Fruit fly (Drosophila melanogaster) whole organism, embryonic: ENCODE results near the gene simj.
A peak's percentile ranks its signal among the peaks of the same experiment; 100 is the strongest.

Experiments
- BEAF-32 ChIP-seq: fragments of 200-800 bp; sonication (Bioruptor generic); optimal IDR thresholded peaks from 3 replicates; lab custom pipeline; 2017; ENCODE audit warnings: missing biosample characterization, missing genetic modification characterization, mild to moderate bottlenecking, moderate library complexity, missing genetic modification reagents
- Bdp1 ChIP-seq: fragments of 200-800 bp; sonication (Bioruptor generic); optimal IDR thresholded peaks from 3 replicates; lab custom pipeline; 2016; ENCODE audit warnings: missing biosample characterization, missing genetic modification characterization
- CG1233 ChIP-seq: fragments of 200-800 bp; sonication (Bioruptor generic); optimal IDR thresholded peaks from 4 replicates; lab custom pipeline; 2018; ENCODE audit warnings: missing biosample characterization, mild to moderate bottlenecking, missing genetic modification characterization
- CG15011 ChIP-seq: fragments of 200-800 bp; sonication (Bioruptor generic); optimal IDR thresholded peaks from 3 replicates; lab custom pipeline; 2018; ENCODE audit warnings: missing biosample characterization, mild to moderate bottlenecking, missing genetic modification characterization
- CG16779 ChIP-seq: fragments of 200-800 bp; sonication (Bioruptor generic); IDR thresholded peaks from 2 replicates; pipeline ENCODE4 v1.3.6; 2022; ENCODE audit warnings: missing biosample characterization, missing genetic modification characterization
- CG16815 ChIP-seq: fragments of 200-800 bp; sonication (Bioruptor generic); optimal IDR thresholded peaks from 3 replicates; lab custom pipeline; 2017; ENCODE audit warnings: missing biosample characterization, mild to moderate bottlenecking, missing genetic modification characterization
- CG17361 ChIP-seq: fragments of 200-800 bp; sonication (Bioruptor generic); IDR thresholded peaks from 3 replicates; pipeline ENCODE4 v1.3.6; 2022; ENCODE audit warnings: missing biosample characterization, missing genetic modification characterization
- CG2678 ChIP-seq: fragments of 200-800 bp; sonication (Bioruptor generic); optimal IDR thresholded peaks from 3 replicates; lab custom pipeline; 2019; ENCODE audit warnings: missing biosample characterization, mild to moderate bottlenecking, missing genetic modification characterization, moderate library complexity
- CG30020 ChIP-seq: fragments of 200-800 bp; optimal IDR thresholded peaks from 2 replicates; lab custom pipeline; 2019; ENCODE audit warnings: missing biosample characterization, mild to moderate bottlenecking, missing genetic modification characterization, moderate library complexity
- CG3065 ChIP-seq: fragments of 200-800 bp; sonication (Bioruptor generic); optimal IDR thresholded peaks from 2 replicates; lab custom pipeline; 2016; ENCODE audit warnings: missing biosample characterization, missing genetic modification characterization
- CG4360 ChIP-seq: fragments of 200-800 bp; sonication (Bioruptor generic); IDR thresholded peaks from 2 replicates; pipeline ENCODE4 v1.3.6; 2022; ENCODE audit warnings: missing biosample characterization, missing genetic modification characterization
- CG43689 ChIP-seq: fragments of 200-800 bp; sonication (Bioruptor generic); IDR thresholded peaks from 2 replicates; pipeline ENCODE4 v1.3.6; 2022; ENCODE audit warnings: missing biosample characterization, missing genetic modification characterization
- CG4617 ChIP-seq: fragments of 200-800 bp; sonication (Bioruptor generic); optimal IDR thresholded peaks from 3 replicates; lab custom pipeline; 2016; ENCODE audit warnings: missing biosample characterization, missing genetic modification characterization, borderline replicate concordance
- CG6175 ChIP-seq: fragments of 200-800 bp; sonication (Bioruptor generic); IDR thresholded peaks from 3 replicates; pipeline ENCODE4 v1.3.6; 2022; ENCODE audit warnings: missing biosample characterization, missing genetic modification characterization
- CG6654 ChIP-seq: fragments of 200-800 bp; sonication (Bioruptor generic); optimal IDR thresholded peaks from 2 replicates; lab custom pipeline; 2017; ENCODE audit warnings: missing biosample characterization, mild to moderate bottlenecking, missing genetic modification characterization
- CG9727 ChIP-seq: fragments of 200-800 bp; sonication (Bioruptor generic); optimal IDR thresholded peaks from 3 replicates; lab custom pipeline; 2017; ENCODE audit warnings: missing biosample characterization, mild to moderate bottlenecking, missing genetic modification characterization
- CoRest ChIP-seq: fragments of 200-800 bp; sonication (Bioruptor generic); optimal IDR thresholded peaks from 3 replicates; lab custom pipeline; 2018; ENCODE audit warnings: missing biosample characterization, mild to moderate bottlenecking, missing genetic modification characterization, moderate library complexity
- Dek ChIP-seq: fragments of 200-800 bp; sonication (Bioruptor generic); optimal IDR thresholded peaks from 3 replicates; lab custom pipeline; 2019; ENCODE audit warnings: missing biosample characterization, mild to moderate bottlenecking, missing genetic modification characterization, moderate library complexity
- Doc2 ChIP-seq: fragments of 200-800 bp; sonication (Bioruptor generic); IDR thresholded peaks from 2 replicates; pipeline ENCODE4 v1.3.6; 2022; ENCODE audit warnings: missing biosample characterization, missing genetic modification characterization
- Hr3 ChIP-seq: fragments of 200-800 bp; sonication (Bioruptor generic); optimal IDR thresholded peaks from 3 replicates; lab custom pipeline; 2016; ENCODE audit warnings: missing biosample characterization, missing genetic modification characterization
- Lim3 ChIP-seq: fragments of 200-800 bp; sonication (Bioruptor generic); IDR thresholded peaks from 2 replicates; pipeline ENCODE4 v1.3.6; 2022; ENCODE audit warnings: missing biosample characterization, missing genetic modification characterization
- NK7.1 ChIP-seq: fragments of 200-800 bp; sonication (Bioruptor generic); optimal IDR thresholded peaks from 3 replicates; lab custom pipeline; 2016; ENCODE audit warnings: missing biosample characterization, missing genetic modification characterization
- Oaz ChIP-seq: fragments of 200-800 bp; sonication (Bioruptor generic); IDR thresholded peaks from 2 replicates; pipeline ENCODE4 v1.3.6; 2022; ENCODE audit warnings: missing biosample characterization, missing genetic modification characterization
- Ravus ChIP-seq: fragments of 200-800 bp; sonication (Bioruptor generic); IDR thresholded peaks from 2 replicates; pipeline ENCODE4 v1.3.6; 2022; ENCODE audit warnings: missing biosample characterization, missing genetic modification characterization
- Sox102F ChIP-seq: fragments of 200-800 bp; sonication (Bioruptor generic); optimal IDR thresholded peaks from 2 replicates; lab custom pipeline; 2018; ENCODE audit warnings: missing biosample characterization, mild to moderate bottlenecking, missing genetic modification characterization, moderate library complexity
- cas ChIP-seq: fragments of 200-800 bp; sonication (Bioruptor generic); IDR thresholded peaks from 2 replicates; pipeline ENCODE4 v1.3.6; 2022; ENCODE audit warnings: missing biosample characterization, missing genetic modification characterization
- corto ChIP-seq: fragments of 200-800 bp; sonication (Bioruptor generic); optimal IDR thresholded peaks from 2 replicates; lab custom pipeline; 2016; ENCODE audit warnings: missing biosample characterization, mild to moderate bottlenecking, missing genetic modification characterization, moderate library complexity
- dati ChIP-seq: fragments of 200-800 bp; sonication (Bioruptor generic); IDR thresholded peaks from 2 replicates; pipeline ENCODE4 v1.3.6; 2022; ENCODE audit warnings: missing biosample characterization, missing genetic modification characterization
- ewg ChIP-seq: fragments of 200-800 bp; sonication (Bioruptor generic); optimal IDR thresholded peaks from 3 replicates; lab custom pipeline; 2017; ENCODE audit warnings: mild to moderate bottlenecking, missing biosample characterization, missing genetic modification reagents, missing genetic modification characterization
- fd96Cb ChIP-seq: fragments of 200-800 bp; sonication (Bioruptor generic); optimal IDR thresholded peaks from 2 replicates; lab custom pipeline; 2018; ENCODE audit warnings: missing biosample characterization, mild to moderate bottlenecking, missing genetic modification characterization, moderate library complexity
- ftz-f1 ChIP-seq: fragments of 200-800 bp; sonication (Bioruptor generic); optimal IDR thresholded peaks from 2 replicates; lab custom pipeline; 2016; ENCODE audit warnings: missing biosample characterization, missing genetic modification characterization
- gsb-n ChIP-seq: fragments of 200-800 bp; sonication (Bioruptor generic); optimal IDR thresholded peaks from 3 replicates; lab custom pipeline; 2018; ENCODE audit warnings: missing biosample characterization, mild to moderate bottlenecking, missing genetic modification characterization
- ham ChIP-seq: fragments of 200-800 bp; sonication (Bioruptor generic); IDR thresholded peaks from 2 replicates; pipeline ENCODE4 v1.3.6; 2022; ENCODE audit warnings: missing biosample characterization, missing genetic modification characterization
- hkb ChIP-seq, 2 experiments: fragments of 200-800 bp in 1 of 2; fragments of >200 bp in 1 of 2; sonication (Bioruptor generic) in 1 of 2; IDR thresholded peaks in 1 of 2; optimal IDR thresholded peaks in 1 of 2; 2 replicates each; pipeline versions ENCODE4 v1.3.6 to Lab custom; 2017 to 2022; ENCODE audit warnings: missing biosample characterization in 1 of 2, missing genetic modification characterization in 1 of 2
- insv ChIP-seq, 2 experiments: fragments of 200-800 bp; sonication (Bioruptor generic); optimal IDR thresholded peaks; 3 replicates each; lab custom pipeline; 2016 to 2018; ENCODE audit warnings: missing biosample characterization in 2 of 2, missing genetic modification characterization in 2 of 2
- ken ChIP-seq: fragments of 200-800 bp; sonication (Bioruptor generic); IDR thresholded peaks from 3 replicates; pipeline ENCODE4 v1.3.6; 2022; ENCODE audit warnings: missing biosample characterization, missing genetic modification characterization
- lmd ChIP-seq: fragments of 200-800 bp; sonication (Bioruptor generic); IDR thresholded peaks from 2 replicates; pipeline ENCODE4 v1.3.6; 2022; ENCODE audit warnings: missing biosample characterization, missing genetic modification characterization
- mirr ChIP-seq: fragments of 200-800 bp; sonication (Bioruptor generic); optimal IDR thresholded peaks from 3 replicates; lab custom pipeline; 2018; ENCODE audit warnings: missing biosample characterization, mild to moderate bottlenecking, missing genetic modification characterization
- oc ChIP-seq: fragments of 200-800 bp; sonication (Bioruptor generic); optimal IDR thresholded peaks from 2 replicates; lab custom pipeline; 2018; ENCODE audit warnings: missing biosample characterization, mild to moderate bottlenecking, missing genetic modification characterization, moderate library complexity
- pita ChIP-seq: fragments of 200-800 bp; sonication (Bioruptor generic); optimal IDR thresholded peaks from 2 replicates; lab custom pipeline; 2017; ENCODE audit warnings: missing biosample characterization, mild to moderate bottlenecking, missing genetic modification characterization
- ro ChIP-seq: fragments of 200-800 bp; sonication (Bioruptor generic); IDR thresholded peaks from 2 replicates; pipeline ENCODE4 v1.3.6; 2022; ENCODE audit warnings: missing biosample characterization, missing genetic modification characterization
- sens-2 ChIP-seq: fragments of 200-800 bp; sonication (Bioruptor generic); IDR thresholded peaks from 2 replicates; pipeline ENCODE4 v1.3.6; 2022; ENCODE audit warnings: missing biosample characterization, missing genetic modification characterization
- shn ChIP-seq: fragments of 200-800 bp; sonication (Bioruptor generic); optimal IDR thresholded peaks from 3 replicates; lab custom pipeline; 2016; ENCODE audit warnings: missing biosample characterization, missing genetic modification characterization
- slou ChIP-seq: fragments of 200-800 bp; sonication (Bioruptor generic); optimal IDR thresholded peaks from 3 replicates; lab custom pipeline; 2016; ENCODE audit warnings: missing biosample characterization, missing genetic modification characterization
- sr ChIP-seq: fragments of 200-800 bp; sonication (Bioruptor generic); IDR thresholded peaks from 3 replicates; pipeline ENCODE4 v1.3.6; 2022; ENCODE audit warnings: missing biosample characterization, missing genetic modification characterization
- tll ChIP-seq, 2 experiments: fragments of 200-800 bp in 1 of 2; fragments of >200 bp in 1 of 2; sonication (Bioruptor generic) in 1 of 2; optimal IDR thresholded peaks; 2 replicates each; lab custom pipeline; 2017 to 2019; ENCODE audit warnings: missing biosample characterization in 2 of 2, missing genetic modification characterization in 2 of 2, mild to moderate bottlenecking in 1 of 2, moderate library complexity in 1 of 2
- tna ChIP-seq: fragments of 200-800 bp; sonication (Bioruptor generic); IDR thresholded peaks from 2 replicates; pipeline ENCODE4 v1.3.6; 2022; ENCODE audit warnings: missing biosample characterization, missing genetic modification characterization; ENCODE audit not compliant: partially characterized antibody
- vnd ChIP-seq: fragments of 200-800 bp; sonication (Bioruptor generic); IDR thresholded peaks from 3 replicates; pipeline ENCODE4 v1.3.6; 2022; ENCODE audit warnings: missing biosample characterization, missing genetic modification characterization; ENCODE audit not compliant: partially characterized antibody

Gene simj

dm6 chr3L:10665433-10666150, 1.1 kb downstream of the simj start (continued):
- TF ChIP-seq Oaz (GFP tag; lab: Robert Waterston, UW), result peak; percentile 84
- peak; percentile 96 for TF ChIP-seq Hr3 (GFP tag; lab: Kevin White, UChicago)
- peak; percentile 99 for TF ChIP-seq CG9727
- TF ChIP-seq tll (GFP tag; optimal IDR thresholded peaks at IDR 0.05; lab: Kevin White, UChicago), result peak in 1 of 2 experiments; percentile 91
- TF ChIP-seq mirr (GFP tag; lab: Kevin White, UChicago), result peak; percentile 79
- peak; percentile 90 for TF ChIP-seq CG30020 (tag; lab: Kevin White, UChicago)
- no peak for TF ChIP-seq vnd (GFP tag; lab: Robert Waterston, UW)
- TF ChIP-seq ftz-f1 (GFP tag; lab: Kevin White, UChicago), result peak; percentile 43
- no peak for TF ChIP-seq pita (GFP tag; lab: Kevin White, UChicago)
- no peak for TF ChIP-seq sr
- peak; percentile 97 for TF ChIP-seq CG16815 (GFP tag; lab: Kevin White, UChicago)
- peak; percentile 38; the same call in 1 of the 2 replicates for TF ChIP-seq ham
- peak; percentile 67; the same call in 1 of the 2 replicates for TF ChIP-seq CG43689 (GFP tag; lab: Robert Waterston, UW)
- TF ChIP-seq CG16779, result 0 out of 2 replicates have a peak, but pooled peaks have one; percentile 57
- TF ChIP-seq Bdp1, result peak; percentile 72
- peak; percentile 97 for TF ChIP-seq Sox102F (GFP tag; lab: Kevin White, UChicago)
- TF ChIP-seq NK7.1, result peak; percentile 67
- TF ChIP-seq shn, result peak; percentile 53
- no peak for TF ChIP-seq hkb (optimal IDR thresholded peaks at IDR 0.05; lab: Kevin White, UChicago)
- TF ChIP-seq hkb (GFP tag; IDR thresholded peaks at IDR 0.05; lab: Robert Waterston, UW), result peak; percentile 95
- TF ChIP-seq cas (GFP tag; lab: Robert Waterston, UW), result peak; percentile 75
- peak; percentile 74 for TF ChIP-seq CG4617 (GFP tag; lab: Kevin White, UChicago)
- TF ChIP-seq Ravus (GFP tag; lab: Robert Waterston, UW), result peak; percentile 65
- TF ChIP-seq CG4360, result peak; percentile 70
- TF ChIP-seq CG6175 (GFP tag; lab: Robert Waterston, UW), result peak; percentile 77; the same call in 2 of the 3 replicates
- TF ChIP-seq slou (GFP tag; lab: Kevin White, UChicago), result peak; percentile 90
- peak; percentile 21 for TF ChIP-seq BEAF-32 (GFP tag; lab: Kevin White, UChicago)
- no peak; the same call in 1 of the 2 replicates for TF ChIP-seq Doc2 (GFP tag; lab: Robert Waterston, UW)
- peak; percentile 98 for TF ChIP-seq CG1233 (GFP tag; lab: Kevin White, UChicago)
- TF ChIP-seq dati (GFP tag; lab: Robert Waterston, UW), result peak; percentile 81
- peak; percentile 95 for TF ChIP-seq CG3065 (GFP tag; lab: Kevin White, UChicago)
- TF ChIP-seq gsb-n (tag; lab: Kevin White, UChicago), result peak; percentile 98
- TF ChIP-seq lmd (GFP tag; lab: Robert Waterston, UW), result peak; percentile 95
- TF ChIP-seq CG17361 (GFP tag; lab: Robert Waterston, UW), result peak; percentile 99
- peak; percentile 99 for TF ChIP-seq CG2678 (tag; lab: Kevin White, UChicago)
- peak; percentile 82 for TF ChIP-seq CG6654 (GFP tag; lab: Kevin White, UChicago)
- TF ChIP-seq Lim3, result 0 out of 2 replicates have a peak, but pooled peaks have one; percentile 57
- peak; percentile 94 for TF ChIP-seq corto (GFP tag; lab: Kevin White, UChicago)
- peak; percentile 95 for TF ChIP-seq Dek (tag; lab: Kevin White, UChicago)
- peak; percentile 64 for TF ChIP-seq sens-2 (GFP tag; lab: Robert Waterston, UW)
- peak in 1 of 2 experiments; percentile 83 for TF ChIP-seq insv (GFP tag; optimal IDR thresholded peaks at IDR 0.05; lab: Kevin White, UChicago)
- peak; percentile 98 for TF ChIP-seq CG15011
- TF ChIP-seq fd96Cb (tag; lab: Kevin White, UChicago), result peak; percentile 97
- TF ChIP-seq CoRest (tag; lab: Kevin White, UChicago), result peak; percentile 99
- peak; percentile 96 for TF ChIP-seq oc (tag; lab: Kevin White, UChicago)
- TF ChIP-seq ro, result peak; percentile 83
- TF ChIP-seq tna (GFP tag; lab: Robert Waterston, UW), result no peak
- peak; percentile 91 for TF ChIP-seq ewg (GFP tag; lab: Kevin White, UChicago)
- peak; percentile 75 for TF ChIP-seq ken (GFP tag; lab: Robert Waterston, UW)
